Worm (Caenorhabditis elegans) whole organism, L2 larva: ENCODE results near the gene gplb-1.

Experiments used
- F13H6.1 ChIP-seq: sonication (generic microtip); optimal IDR thresholded peaks from 2 replicates; lab custom pipeline; 2016; ENCODE audit warnings: missing genetic modification characterization, missing compliant biosample characterization
- mdl-1 ChIP-seq, 2 experiments: fragments of 150-350 bp in 1 of 2; sonication (generic microtip) in 1 of 2; optimal IDR thresholded peaks; 2 replicates each; lab custom pipeline; 2017; ENCODE audit warnings: missing biosample characterization in 2 of 2, missing genetic modification characterization in 2 of 2
- peb-1 ChIP-seq: fragments of 150-350 bp; optimal IDR thresholded peaks from 2 replicates; lab custom pipeline; 2014; ENCODE audit warnings: missing biosample characterization, missing genetic modification characterization

- TF ChIP-seq F13H6.1 (tag; lab: Kevin White, UChicago) (no peak), mdl-1 (tag; optimal IDR thresholded peaks at IDR 0.05; lab: Kevin White, UChicago) (peak in 1 of 2 experiments; percentile 38), peb-1 (tag; lab: Kevin White, UChicago) (no peak)
These were observed 47.2 kb upstream of the gplb-1 start for ce11 chrV:8518283-8518682.
